Fruit fly (Drosophila melanogaster): ENCODE results near the gene ND-B14.5A.

Gene ND-B14.5A

dm6 chrX:2168485-2169199, 3.7 kb upstream of the ND-B14.5A start (continued):
- no peak for TF ChIP-seq mld (GFP tag; IDR thresholded peaks at IDR 0.05; ENCODE audit: partially characterized antibody)
- no peak for TF ChIP-seq Dfd (GFP tag; optimal IDR thresholded peaks at IDR 0.05)
- TF ChIP-seq cwo (GFP tag; optimal IDR thresholded peaks at IDR 0.05) = peak; percentile 44
- no peak for TF ChIP-seq Trl (optimal IDR thresholded peaks at IDR 0.05)
- no peak for TF ChIP-seq Trl (GFP tag; optimal IDR thresholded peaks at IDR 0.05)
- peak; percentile 12 for TF ChIP-seq CG10543 (GFP tag; optimal IDR thresholded peaks at IDR 0.05)

dm6 chrX:2170424-2170823, 1.9 kb upstream of the ND-B14.5A start:
- TF ChIP-seq bab2 (GFP tag; optimal IDR thresholded peaks at IDR 0.05) (no peak), lola (GFP tag; optimal IDR thresholded peaks at IDR 0.05) (no peak), grau (tag; optimal IDR thresholded peaks at IDR 0.05) (no peak), CG10543 (GFP tag; optimal IDR thresholded peaks at IDR 0.05) (no peak), CG13775 (GFP tag; optimal IDR thresholded peaks at IDR 0.05) (no peak), da (GFP tag; optimal IDR thresholded peaks at IDR 0.05) (no peak), CG10462 (GFP tag; optimal IDR thresholded peaks at IDR 0.05) (no peak), CG1603 (tag; optimal IDR thresholded peaks at IDR 0.05) (peak; percentile 11), CG31224 (GFP tag; IDR thresholded peaks at IDR 0.05) (no peak), CG11093 (GFP tag; IDR thresholded peaks at IDR 0.05) (no peak), Hmr (GFP tag; optimal IDR thresholded peaks at IDR 0.05) (no peak), CG31365 (tag; optimal IDR thresholded peaks at IDR 0.05) (no peak), wdn (GFP tag; IDR thresholded peaks at IDR 0.05) (no peak), hkb (optimal IDR thresholded peaks at IDR 0.05) (peak; percentile 41), hkb (GFP tag; IDR thresholded peaks at IDR 0.05) (no peak), MTF-1 (GFP tag; optimal IDR thresholded peaks at IDR 0.05; ENCODE audit: borderline replicate concordance) (no peak), hth (optimal IDR thresholded peaks at IDR 0.05) (no peak), nau (GFP tag; optimal IDR thresholded peaks at IDR 0.05) (no peak), fu2 (GFP tag; optimal IDR thresholded peaks at IDR 0.05) (no peak), HLH54F (GFP tag; optimal IDR thresholded peaks at IDR 0.05) (no peak), CG12299 (tag; optimal IDR thresholded peaks at IDR 0.05) (no peak), ind (GFP tag; optimal IDR thresholded peaks at IDR 0.05) (no peak), slou (GFP tag; optimal IDR thresholded peaks at IDR 0.05) (no peak), TFAM (GFP tag; optimal IDR thresholded peaks at IDR 0.05) (no peak), Fer2 (tag; optimal IDR thresholded peaks at IDR 0.05) (no peak), BEAF-32 (GFP tag; optimal IDR thresholded peaks at IDR 0.05) (peak; percentile 30), BtbVII (GFP tag; optimal IDR thresholded peaks at IDR 0.05) (no peak), p53 (GFP tag; optimal IDR thresholded peaks at IDR 0.05) (no peak), CG9876 (GFP tag; optimal IDR thresholded peaks at IDR 0.05) (no peak), ap (GFP tag; IDR thresholded peaks at IDR 0.05) (no peak), CG4617 (GFP tag; optimal IDR thresholded peaks at IDR 0.05; ENCODE audit: borderline replicate concordance) (no peak), NFAT (GFP tag; IDR thresholded peaks at IDR 0.05) (no peak), Eip74EF (GFP tag; optimal IDR thresholded peaks at IDR 0.05) (no peak), tio (GFP tag; optimal IDR thresholded peaks at IDR 0.05) (no peak), CG6813 (GFP tag; optimal IDR thresholded peaks at IDR 0.05) (no peak), ftz-f1 (GFP tag; optimal IDR thresholded peaks at IDR 0.05) (no peak), CG10431 (GFP tag; optimal IDR thresholded peaks at IDR 0.05) (no peak), lov (optimal IDR thresholded peaks at IDR 0.05) (no peak), lov (GFP tag; IDR thresholded peaks at IDR 0.05) (no peak), CG6791 (GFP tag; IDR thresholded peaks at IDR 0.05; ENCODE audit: partially characterized antibody) (no peak), sd (tag; optimal IDR thresholded peaks at IDR 0.05) (no peak), Meics (GFP tag; optimal IDR thresholded peaks at IDR 0.05) (no peak), CG2120 (GFP tag; optimal IDR thresholded peaks at IDR 0.05) (no peak), stwl (tag; optimal IDR thresholded peaks at IDR 0.05) (no peak)
